Worm (Caenorhabditis elegans): Measurements from ENCODE around the gene ptp-4A2.

The ptp-4A2 gene

DNA sequence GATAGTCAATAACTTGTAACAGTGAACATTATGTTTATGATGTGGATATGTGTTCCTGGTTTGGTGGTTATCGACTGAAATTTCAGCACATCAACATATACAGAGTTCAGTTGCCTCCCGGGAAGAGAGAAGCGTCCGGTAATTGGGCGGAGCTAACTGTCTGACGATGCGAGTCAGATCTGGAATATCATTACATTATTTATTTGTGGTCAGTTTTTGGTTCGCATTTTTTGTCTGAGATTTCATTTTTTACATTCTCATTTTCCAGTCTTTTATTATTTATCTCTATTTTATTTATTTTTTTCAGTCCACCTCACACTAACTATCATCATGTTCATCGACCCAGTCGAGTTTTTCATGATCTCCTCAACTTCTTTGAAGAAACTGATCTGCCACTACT lies 17.3 kb downstream of the ptp-4A2 start, which contains the start of gene T22B2.1:
Gene T22B2.1, plus strand, starts transcription at position 301 of the 400 bp plus-strand sequence.
- TF ChIP-seq aly-2 (tag; optimal IDR thresholded peaks at IDR 0.05): no peak
- no peak for TF ChIP-seq unc-62 (GFP tag; optimal IDR thresholded peaks at IDR 0.05)
- TF ChIP-seq snu-23 (GFP tag; optimal IDR thresholded peaks at IDR 0.05): no peak
- no peak for TF ChIP-seq mep-1 (tag; optimal IDR thresholded peaks at IDR 0.05)
- TF ChIP-seq Y116A8C.19 (tag; optimal IDR thresholded peaks at IDR 0.05; ENCODE audit: borderline replicate concordance): no peak
- TF ChIP-seq ces-1 (GFP tag; optimal IDR thresholded peaks at IDR 0.05): no peak
- no peak for TF ChIP-seq lin-15B (tag; optimal IDR thresholded peaks at IDR 0.05)
- TF ChIP-seq hlh-17 (GFP tag; optimal IDR thresholded peaks at IDR 0.05; ENCODE audit: borderline replicate concordance): no peak
- TF ChIP-seq pag-3 (tag; optimal IDR thresholded peaks at IDR 0.05; ENCODE audit: borderline replicate concordance, insufficient read depth): no peak
- TF ChIP-seq grh-1 (GFP tag; IDR thresholded peaks at IDR 0.05): no peak
- TF ChIP-seq lsy-2 (tag; optimal IDR thresholded peaks at IDR 0.05): no peak
- TF ChIP-seq dpl-1 (GFP tag; optimal IDR thresholded peaks at IDR 0.05): no peak
- no peak for TF ChIP-seq ama-1 (optimal IDR thresholded peaks at IDR 0.05)
- no peak for TF ChIP-seq xbp-1 (tag; optimal IDR thresholded peaks at IDR 0.05)
- TF ChIP-seq alr-1 (tag; optimal IDR thresholded peaks at IDR 0.05; ENCODE audit: borderline replicate concordance): no peak
- TF ChIP-seq sptf-1 (tag; optimal IDR thresholded peaks at IDR 0.05): no peak

DNA sequence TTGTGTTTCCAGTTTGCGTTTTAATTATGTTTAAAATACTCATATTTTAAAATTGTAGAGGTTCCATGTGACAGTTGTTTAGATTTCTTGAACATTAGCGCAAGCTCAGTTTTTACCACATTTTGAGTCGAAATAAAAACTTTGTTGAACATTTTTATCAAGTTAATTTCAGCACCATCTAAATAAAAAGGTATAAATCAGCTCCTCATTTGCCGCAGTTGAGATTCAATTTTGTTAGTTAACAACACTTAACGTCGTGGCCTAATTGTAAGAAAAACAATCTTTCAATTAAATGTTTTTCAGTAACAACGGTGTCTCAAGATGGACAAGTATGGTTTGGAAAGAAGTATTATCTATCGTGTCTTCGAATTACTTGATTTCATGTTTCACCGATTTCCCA lies 22.4 kb downstream of the ptp-4A2 start:
- no peak for TF ChIP-seq zag-1 (tag; optimal IDR thresholded peaks at IDR 0.05)
- TF ChIP-seq ama-1 (optimal IDR thresholded peaks at IDR 0.05): no peak

DNA sequence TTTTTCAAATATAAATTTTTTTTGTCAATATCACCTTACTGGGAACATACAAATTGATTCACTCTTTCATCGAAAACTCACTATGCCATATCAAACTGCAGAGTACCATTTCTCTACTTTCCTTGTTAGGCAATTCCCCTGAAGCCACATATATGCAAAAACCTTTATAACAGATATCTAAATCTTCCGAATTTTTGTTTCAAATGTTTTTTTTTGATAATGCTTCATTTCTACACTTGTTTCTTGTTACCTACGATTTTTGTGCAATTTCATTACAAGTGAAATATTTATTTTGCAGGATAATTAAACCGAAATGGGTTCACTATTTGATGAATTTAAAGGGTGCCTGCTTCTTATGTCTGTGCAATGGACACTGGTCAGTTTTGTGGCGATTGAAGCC lies 23.0 kb downstream of the ptp-4A2 start, which contains the start of gene T22B2.2:
Gene T22B2.2, plus strand, starts transcription at position 301 of the 400 bp plus-strand sequence.
- no peak for TF ChIP-seq hlh-4 (tag; optimal IDR thresholded peaks at IDR 0.05)
- TF ChIP-seq tbx-2 (tag; optimal IDR thresholded peaks at IDR 0.05): no peak
- TF ChIP-seq ceh-90 (tag; optimal IDR thresholded peaks at IDR 0.05): no peak
- TF ChIP-seq nhr-11 (tag; optimal IDR thresholded peaks at IDR 0.05): no peak
- no peak for TF ChIP-seq mab-9 (GFP tag; IDR thresholded peaks at IDR 0.05)
- no peak for TF ChIP-seq jun-1 (tag; optimal IDR thresholded peaks at IDR 0.05)
- TF ChIP-seq dsc-1 (tag; optimal IDR thresholded peaks at IDR 0.05): no peak
- no peak for TF ChIP-seq zip-4 (GFP tag; optimal IDR thresholded peaks at IDR 0.05)
- TF ChIP-seq pax-3 (tag; optimal IDR thresholded peaks at IDR 0.05): no peak
- no peak for TF ChIP-seq isw-1 (GFP tag; IDR thresholded peaks at IDR 0.05)
- TF ChIP-seq swsn-7 (tag; optimal IDR thresholded peaks at IDR 0.05): no peak
- TF ChIP-seq ceh-82 (tag; optimal IDR thresholded peaks at IDR 0.05): no peak
- TF ChIP-seq unc-62 (GFP tag; optimal IDR thresholded peaks at IDR 0.05): no peak
- TF ChIP-seq ceh-63 (GFP tag; optimal IDR thresholded peaks at IDR 0.05): no peak

DNA sequence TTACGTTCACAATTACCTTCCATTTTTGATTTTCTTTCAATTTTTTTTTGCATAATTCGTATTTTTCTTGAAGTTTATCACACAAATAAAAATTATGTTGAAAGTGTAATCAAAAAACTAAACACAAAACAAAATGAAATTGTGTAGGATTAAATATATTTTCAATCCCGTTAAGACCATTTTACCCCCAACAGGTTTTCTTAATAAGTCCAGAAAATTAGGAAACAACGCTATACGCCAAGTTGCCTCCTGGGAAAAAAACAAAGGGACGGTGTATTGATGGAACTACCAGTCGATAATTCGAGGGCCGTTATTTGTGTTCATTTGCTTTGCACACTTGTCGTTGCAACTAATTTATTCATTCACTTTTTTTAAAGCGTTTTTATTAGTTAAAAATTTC lies 23.4 kb downstream of the ptp-4A2 start:
- no peak for TF ChIP-seq ces-1 (GFP tag; optimal IDR thresholded peaks at IDR 0.05)
- no peak for TF ChIP-seq elt-2 (tag; optimal IDR thresholded peaks at IDR 0.05)
- no peak for TF ChIP-seq sptf-1 (tag; optimal IDR thresholded peaks at IDR 0.05)
- TF ChIP-seq xbp-1 (tag; optimal IDR thresholded peaks at IDR 0.05): no peak

DNA sequence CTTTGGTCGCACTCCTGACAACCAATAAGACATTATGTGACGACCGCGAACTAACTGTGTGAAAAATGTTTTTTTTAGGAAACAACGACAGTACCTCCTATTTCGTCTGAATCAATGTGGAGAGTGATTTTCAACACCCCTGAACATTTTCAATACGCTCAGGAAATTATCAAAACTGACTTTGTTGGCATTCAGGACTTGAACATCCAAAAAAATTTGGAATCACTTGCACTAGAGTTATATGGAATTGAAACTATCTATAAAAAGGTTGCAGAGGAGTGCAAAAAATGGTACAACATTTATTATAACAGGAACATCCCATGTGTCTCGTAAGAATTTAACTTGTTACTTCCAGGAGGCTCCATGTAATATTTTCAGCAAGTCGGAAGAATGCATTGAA lies 24.9 kb downstream of the ptp-4A2 start:
- no peak for TF ChIP-seq nhr-47 (tag; optimal IDR thresholded peaks at IDR 0.05)
- TF ChIP-seq vab-15 (tag; optimal IDR thresholded peaks at IDR 0.05): no peak
- no peak for TF ChIP-seq xbp-1 (tag; optimal IDR thresholded peaks at IDR 0.05)

DNA sequence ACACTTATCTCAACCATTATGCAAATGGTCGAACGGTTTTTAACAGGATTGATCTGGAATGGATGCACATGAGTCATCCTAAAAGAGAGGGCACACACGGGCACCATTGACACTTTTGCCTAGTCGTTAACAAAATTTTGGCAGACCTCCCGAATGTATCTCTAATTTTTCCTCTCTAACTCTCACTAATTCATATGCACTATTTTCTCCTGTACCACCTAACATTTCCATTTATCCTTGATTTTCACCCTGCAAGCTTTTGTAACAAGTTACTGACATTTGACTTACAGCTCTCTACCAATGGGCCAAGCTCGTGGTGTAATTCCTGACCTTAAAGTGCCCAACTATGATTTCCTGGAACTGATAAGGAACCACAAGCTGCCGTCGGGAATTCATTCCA lies 26.1 kb downstream of the ptp-4A2 start, which contains the start of gene T22B2.3:
Gene T22B2.3, plus strand, starts transcription at position 301 of the 400 bp plus-strand sequence.
- TF ChIP-seq ceh-90 (tag; optimal IDR thresholded peaks at IDR 0.05) (no peak), pax-3 (tag; optimal IDR thresholded peaks at IDR 0.05) (no peak), unc-86 (tag; optimal IDR thresholded peaks at IDR 0.05) (no peak), dsc-1 (tag; optimal IDR thresholded peaks at IDR 0.05) (no peak), lin-39 (tag; optimal IDR thresholded peaks at IDR 0.05) (no peak), aha-1 (tag; optimal IDR thresholded peaks at IDR 0.05) (no peak), grh-1 (GFP tag; IDR thresholded peaks at IDR 0.05) (no peak), unc-130 (tag; optimal IDR thresholded peaks at IDR 0.05) (no peak), ztf-11 (tag; optimal IDR thresholded peaks at IDR 0.05) (no peak), C04F5.9 (tag; optimal IDR thresholded peaks at IDR 0.05) (no peak), skn-1 (tag; optimal IDR thresholded peaks at IDR 0.05) (no peak), mef-2 (tag; optimal IDR thresholded peaks at IDR 0.05) (no peak), lsy-2 (tag; optimal IDR thresholded peaks at IDR 0.05) (no peak), blmp-1 (tag; optimal IDR thresholded peaks at IDR 0.05) (no peak), vab-15 (tag; optimal IDR thresholded peaks at IDR 0.05) (no peak), unc-98 (GFP tag; IDR thresholded peaks at IDR 0.05) (no peak)

Data from whole organism, L1 larva.